Fruit fly (Drosophila melanogaster): ENCODE data around the gene Pino.

dm6 chr2L:1065038-1065437 is 63.7 kb downstream of the Pino start:
- TF ChIP-seq h (optimal IDR thresholded peaks at IDR 0.05) (no peak), psq (optimal IDR thresholded peaks at IDR 0.05) (no peak), insv (optimal IDR thresholded peaks at IDR 0.05) (no peak), ttk (optimal IDR thresholded peaks at IDR 0.05) (no peak), Myc (optimal IDR thresholded peaks at IDR 0.05) (no peak), Sin3A (optimal IDR thresholded peaks at IDR 0.05) (no peak)
